Fruit fly (Drosophila melanogaster) whole organism, adult: ENCODE results near the gene Yp2.
A peak's percentile ranks its signal among the peaks of the same experiment; 100 is the strongest.

Experiments used
- CG11617 ChIP-seq: fragments of 200-800 bp; sonication (Bioruptor generic); optimal IDR thresholded peaks from 2 replicates; lab custom pipeline; 2017; ENCODE audit warnings: mild to moderate bottlenecking, missing biosample characterization, missing genetic modification reagents, missing genetic modification characterization
- CG12768 ChIP-seq: fragments of 200-800 bp; sonication (Bioruptor generic); optimal IDR thresholded peaks from 2 replicates; lab custom pipeline; 2017; ENCODE audit warnings: missing biosample characterization, missing genetic modification characterization, mild to moderate bottlenecking, moderate library complexity, missing genetic modification reagents
- CG14711 ChIP-seq: fragments of 200-800 bp; sonication (Bioruptor generic); optimal IDR thresholded peaks from 2 replicates; lab custom pipeline; 2018; ENCODE audit warnings: missing biosample characterization, mild to moderate bottlenecking, missing genetic modification characterization, moderate library complexity
- CG1620 ChIP-seq: fragments of 200-800 bp; sonication (Bioruptor generic); optimal IDR thresholded peaks from 2 replicates; lab custom pipeline; 2016; ENCODE audit warnings: missing biosample characterization, missing genetic modification characterization
- CG33017 ChIP-seq: fragments of 200-800 bp; sonication (Bioruptor generic); optimal IDR thresholded peaks from 2 replicates; lab custom pipeline; 2018; ENCODE audit warnings: missing biosample characterization, mild to moderate bottlenecking, missing genetic modification characterization, moderate library complexity
- CG5204 ChIP-seq: fragments of 200-800 bp; sonication (Bioruptor generic); optimal IDR thresholded peaks from 2 replicates; lab custom pipeline; 2016; ENCODE audit warnings: missing biosample characterization, missing genetic modification characterization
- CG7045 ChIP-seq: fragments of 200-800 bp; sonication (Bioruptor generic); optimal IDR thresholded peaks from 2 replicates; lab custom pipeline; 2017; ENCODE audit warnings: missing biosample characterization, mild to moderate bottlenecking, missing genetic modification characterization
- CG7101 ChIP-seq: fragments of 200-800 bp; sonication (Bioruptor generic); optimal IDR thresholded peaks from 2 replicates; lab custom pipeline; 2018; ENCODE audit warnings: missing biosample characterization, mild to moderate bottlenecking, missing genetic modification characterization, moderate library complexity
- Clk ChIP-seq: fragments of 200-800 bp; sonication (Bioruptor generic); optimal IDR thresholded peaks from 2 replicates; lab custom pipeline; 2017; ENCODE audit warnings: missing biosample characterization, missing genetic modification characterization
- Crg-1 ChIP-seq: fragments of 200-800 bp; sonication (Bioruptor generic); optimal IDR thresholded peaks from 2 replicates; lab custom pipeline; 2016; ENCODE audit warnings: missing biosample characterization, missing genetic modification characterization
- Hr96 ChIP-seq: fragments of 200-800 bp; sonication (Bioruptor generic); optimal IDR thresholded peaks from 2 replicates; lab custom pipeline; 2016; ENCODE audit warnings: missing biosample characterization, missing genetic modification characterization
- Mnt ChIP-seq: fragments of 200-800 bp; sonication (Bioruptor generic); optimal IDR thresholded peaks from 2 replicates; lab custom pipeline; 2016; ENCODE audit warnings: missing biosample characterization, mild to moderate bottlenecking, missing genetic modification characterization
- bab1 ChIP-seq: fragments of 200-800 bp; sonication (Bioruptor generic); optimal IDR thresholded peaks from 3 replicates; lab custom pipeline; 2019; ENCODE audit warnings: missing biosample characterization, mild to moderate bottlenecking, missing genetic modification characterization, moderate library complexity
- cic ChIP-seq: fragments of 200-800 bp; sonication (Bioruptor generic); optimal IDR thresholded peaks from 2 replicates; lab custom pipeline; 2017; ENCODE audit warnings: missing biosample characterization, mild to moderate bottlenecking, missing genetic modification characterization, moderate library complexity
- cnc ChIP-seq, 2 experiments: fragments of >200 bp; optimal IDR thresholded peaks; 2 replicates each; lab custom pipeline; 2017
- kay ChIP-seq: fragments of 200-800 bp; sonication (Bioruptor generic); peaks from one replicate; lab custom pipeline; 2016; ENCODE audit warnings: missing biosample characterization, missing genetic modification characterization, borderline replicate concordance
- ovo ChIP-seq: fragments of 200-800 bp; sonication (Bioruptor generic); optimal IDR thresholded peaks from 2 replicates; lab custom pipeline; 2016; ENCODE audit warnings: missing biosample characterization, missing genetic modification characterization
- pad ChIP-seq: fragments of 200-800 bp; sonication (Bioruptor generic); optimal IDR thresholded peaks from 3 replicates; lab custom pipeline; 2017; ENCODE audit warnings: missing biosample characterization, missing genetic modification characterization, mild to moderate bottlenecking, moderate library complexity, missing genetic modification reagents
- tj ChIP-seq: fragments of 200-800 bp; sonication (Bioruptor generic); optimal IDR thresholded peaks from 3 replicates; lab custom pipeline; 2017; ENCODE audit warnings: missing biosample characterization, mild to moderate bottlenecking, missing genetic modification characterization, moderate library complexity
- toe ChIP-seq: fragments of 200-800 bp; sonication (Bioruptor generic); optimal IDR thresholded peaks from 2 replicates; lab custom pipeline; 2016; ENCODE audit warnings: missing biosample characterization, missing genetic modification characterization

Gene Yp2

DNA sequence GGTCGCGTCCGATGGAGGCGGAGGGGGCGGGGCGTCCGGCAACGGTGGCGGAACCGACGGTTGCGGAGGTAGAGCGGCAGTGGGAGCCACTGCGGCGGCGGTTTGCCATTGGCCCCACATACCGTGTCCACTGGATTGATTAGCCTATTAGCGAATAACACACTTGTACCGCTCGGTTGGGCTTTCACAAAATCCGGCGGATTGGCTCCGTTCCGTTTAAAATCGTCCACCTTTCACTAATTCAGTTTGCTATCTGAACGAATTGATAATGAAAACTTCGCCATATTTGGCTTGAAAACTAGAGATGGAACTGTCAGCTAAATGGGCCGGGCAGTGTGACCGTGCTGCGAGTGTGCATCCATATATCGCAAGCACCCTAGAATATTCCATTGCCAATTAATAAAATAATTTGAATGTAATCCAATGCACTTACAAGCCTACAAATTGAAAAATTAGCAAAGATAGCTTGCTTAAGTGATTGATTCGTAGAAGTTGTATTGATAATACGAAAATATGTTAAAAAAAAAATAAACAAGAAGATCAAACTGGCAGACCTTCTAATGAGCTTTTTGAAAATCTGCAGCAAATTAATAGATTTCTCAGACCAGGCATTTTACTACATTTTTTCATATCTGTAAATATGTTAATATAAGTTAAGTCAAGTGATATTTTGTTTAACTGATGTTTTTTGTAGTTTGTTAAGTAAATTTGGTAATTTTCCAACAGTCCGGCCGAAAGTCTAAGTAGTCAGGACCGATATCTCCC lies 29.9 kb upstream of the Yp2 start, which contains the start of gene ZAP3:
Gene ZAP3 (minus strand): TSS at position 308 of the 765 bp plus-strand sequence.
- no peak for TF ChIP-seq CG5204
- TF ChIP-seq kay (GFP tag; lab: Kevin White, UChicago), result no peak
- TF ChIP-seq bab1 (GFP tag; lab: Kevin White, UChicago), result peak; percentile 40

DNA sequence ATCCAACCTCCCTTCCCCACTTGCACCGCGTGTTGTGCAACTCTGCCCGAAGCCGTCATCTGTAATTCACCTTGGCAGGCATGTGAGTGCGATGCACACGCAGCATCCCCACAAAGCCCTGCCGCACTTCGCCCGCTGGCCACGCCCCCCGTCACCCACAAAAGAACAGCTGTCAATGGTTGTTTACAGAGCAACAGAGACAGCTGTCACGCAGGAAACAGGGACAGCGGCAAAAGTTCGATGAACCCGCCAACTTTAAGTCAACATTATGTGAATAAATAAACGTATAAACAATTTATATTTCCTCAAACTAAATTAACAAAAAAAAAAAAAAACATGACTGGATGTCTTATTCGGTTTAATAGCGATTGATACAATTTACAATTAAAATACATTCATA lies 19.1 kb upstream of the Yp2 start:
- TF ChIP-seq kay (GFP tag; lab: Kevin White, UChicago) (no peak), bab1 (GFP tag; lab: Kevin White, UChicago) (no peak), toe (GFP tag; lab: Kevin White, UChicago) (no peak), Clk (GFP tag; lab: Kevin White, UChicago) (no peak), CG33017 (tag; lab: Kevin White, UChicago) (no peak), tj (GFP tag; lab: Kevin White, UChicago) (no peak), cic (GFP tag; lab: Kevin White, UChicago) (no peak), CG7101 (tag; lab: Kevin White, UChicago) (no peak), CG1620 (GFP tag; lab: Kevin White, UChicago) (no peak)

DNA sequence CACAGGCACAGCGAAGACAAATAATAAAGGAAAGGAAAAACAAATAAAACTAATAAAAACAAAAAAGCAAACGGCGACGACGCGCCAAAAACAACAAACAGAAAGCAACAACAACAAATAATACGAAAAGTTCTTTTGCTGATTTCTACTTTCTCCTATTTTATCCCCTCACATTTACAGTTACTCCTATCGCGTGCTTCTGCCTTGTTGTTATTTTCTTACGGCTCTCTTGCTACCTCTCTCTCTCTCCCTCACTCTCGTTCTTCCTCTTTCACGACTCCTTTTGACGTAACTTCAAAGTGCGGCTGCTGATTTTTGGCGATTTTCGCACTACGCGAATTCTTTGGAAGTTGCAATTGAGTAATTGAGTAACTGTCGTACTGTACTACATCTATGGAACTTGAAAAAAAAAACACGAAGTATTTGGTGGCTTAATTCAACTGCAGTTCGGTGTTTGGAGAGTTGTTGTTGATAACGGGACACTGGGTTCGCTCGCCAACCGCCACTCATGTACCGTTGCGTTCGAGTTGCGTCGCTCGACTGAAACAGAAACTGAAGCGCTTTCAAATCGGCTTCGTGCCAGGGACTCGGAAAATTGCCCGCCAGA lies 18.0 kb upstream of the Yp2 start, which contains the start of gene CG15312:
Gene CG15312 (minus strand): TSS at position 544 of the 607 bp plus-strand sequence.
- no peak for TF ChIP-seq CG33017 (tag; lab: Kevin White, UChicago)
- peak; percentile 80 for TF ChIP-seq ovo
- TF ChIP-seq toe (GFP tag; lab: Kevin White, UChicago), result no peak
- TF ChIP-seq cnc (optimal IDR thresholded peaks at IDR 0.05; lab: Kevin White, UChicago), result no peak
- peak; percentile 95 for TF ChIP-seq pad (GFP tag; lab: Kevin White, UChicago)
- TF ChIP-seq Crg-1 (GFP tag; lab: Kevin White, UChicago), result no peak
- no peak for TF ChIP-seq tj (GFP tag; lab: Kevin White, UChicago)
- no peak for TF ChIP-seq CG11617 (GFP tag; lab: Kevin White, UChicago)
- no peak for TF ChIP-seq CG14711 (tag; lab: Kevin White, UChicago)
- TF ChIP-seq Clk (GFP tag; lab: Kevin White, UChicago), result no peak
- no peak for TF ChIP-seq kay (GFP tag; lab: Kevin White, UChicago)
- no peak for TF ChIP-seq CG7101 (tag; lab: Kevin White, UChicago)
- no peak for TF ChIP-seq Mnt (GFP tag; lab: Kevin White, UChicago)
- TF ChIP-seq bab1 (GFP tag; lab: Kevin White, UChicago), result no peak
- TF ChIP-seq CG12768 (GFP tag; lab: Kevin White, UChicago), result no peak
- TF ChIP-seq CG1620 (GFP tag; lab: Kevin White, UChicago), result no peak
- TF ChIP-seq CG7045 (GFP tag; lab: Kevin White, UChicago), result no peak

DNA sequence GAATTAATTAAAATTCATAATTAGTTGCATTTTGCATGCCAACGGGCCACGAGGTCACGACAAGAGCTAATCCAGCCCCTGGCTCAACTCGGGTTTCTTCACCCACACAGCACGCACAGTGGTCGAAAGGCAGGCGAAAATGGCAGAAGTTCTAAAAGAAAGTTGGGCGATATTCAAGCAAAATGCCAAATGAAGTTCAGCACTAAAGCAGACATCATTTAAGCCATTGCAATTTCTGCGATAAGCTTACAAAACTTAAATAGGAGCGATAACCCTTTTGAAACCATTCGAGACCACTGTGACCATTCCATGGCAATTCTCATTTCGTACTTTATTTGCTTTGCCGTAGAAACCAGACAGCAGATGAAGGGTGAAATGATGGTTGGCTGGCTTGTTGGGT lies 15.1 kb upstream of the Yp2 start:
- TF ChIP-seq pad (GFP tag; lab: Kevin White, UChicago) (no peak), Hr96 (GFP tag; lab: Kevin White, UChicago) (no peak)

DNA sequence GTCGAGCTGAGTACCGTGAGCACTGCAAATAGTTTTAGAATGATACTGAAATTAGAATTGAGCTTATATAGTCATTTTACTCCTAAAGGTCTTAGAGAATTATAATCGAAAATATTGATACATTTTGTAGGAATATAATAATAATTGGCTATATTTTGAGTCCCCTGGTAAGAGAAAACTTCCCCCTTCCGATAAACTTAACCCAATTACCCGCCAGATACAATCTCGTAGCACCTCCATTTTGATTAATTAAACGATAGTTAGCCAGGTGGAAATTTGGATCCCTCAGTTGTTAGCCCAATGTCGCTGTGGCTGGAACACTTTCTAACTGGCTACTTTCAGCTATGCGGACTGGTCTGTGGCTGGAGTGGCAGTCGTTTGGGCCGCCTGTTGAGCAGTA lies 8.9 kb upstream of the Yp2 start, which contains the start of gene Gr9a:
Gene Gr9a (plus strand): TSS at position 301 of the 400 bp plus-strand sequence.
- no peak for TF ChIP-seq CG11617 (GFP tag; lab: Kevin White, UChicago)
- TF ChIP-seq Clk (GFP tag; lab: Kevin White, UChicago), result no peak

DNA sequence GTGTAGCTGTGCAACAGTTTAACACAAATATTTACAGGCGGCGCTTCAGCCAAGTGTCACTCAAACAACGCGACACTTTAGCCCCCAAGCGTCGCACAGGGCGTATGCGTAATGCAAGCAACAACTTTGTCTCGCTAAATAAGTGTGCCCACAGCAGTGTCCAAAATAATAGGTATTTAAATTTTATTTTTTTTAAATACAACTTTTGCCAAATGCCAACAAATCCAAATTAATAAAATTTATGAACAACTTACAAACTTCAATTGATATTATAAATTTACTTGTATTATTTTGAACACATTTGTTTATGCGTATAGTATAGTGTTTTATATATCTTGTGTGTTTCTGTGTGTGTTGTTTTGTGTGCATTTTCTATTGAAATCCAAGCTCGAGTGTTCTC lies 5.5 kb upstream of the Yp2 start:
- TF ChIP-seq CG33017 (tag; lab: Kevin White, UChicago) (no peak), cnc (optimal IDR thresholded peaks at IDR 0.05; lab: Kevin White, UChicago) (no peak), Mnt (GFP tag; lab: Kevin White, UChicago) (no peak), CG7101 (tag; lab: Kevin White, UChicago) (peak; percentile 9), kay (GFP tag; lab: Kevin White, UChicago) (no peak), bab1 (GFP tag; lab: Kevin White, UChicago) (no peak), tj (GFP tag; lab: Kevin White, UChicago) (no peak)

DNA sequence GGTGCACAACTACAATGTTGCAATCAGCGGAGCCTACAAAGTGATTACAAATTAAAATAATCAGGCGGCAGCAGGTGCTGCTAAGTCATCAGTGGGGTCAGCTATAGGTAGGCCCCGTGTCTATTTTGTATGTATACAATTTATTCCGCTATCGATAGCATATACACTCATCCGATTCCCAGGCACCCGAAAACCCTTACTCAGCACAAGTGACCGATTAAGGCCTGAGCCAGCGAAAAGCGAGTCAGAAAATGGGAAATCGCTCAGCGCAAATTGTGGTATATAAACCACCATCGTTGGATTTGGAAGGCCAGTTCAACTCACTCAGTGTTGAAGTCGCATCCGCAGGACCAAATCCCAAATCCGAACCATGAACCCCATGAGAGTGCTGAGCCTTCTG lies 1.1 kb upstream of the Yp2 start, which contains the start of gene Yp1:
Gene Yp1 (plus strand): TSS at position 265 of the 400 bp plus-strand sequence.
- TF ChIP-seq CG5204, result no peak
- TF ChIP-seq cnc (optimal IDR thresholded peaks at IDR 0.05; lab: Kevin White, UChicago), result no peak
- peak; percentile 99 for TF ChIP-seq tj (GFP tag; lab: Kevin White, UChicago)
- TF ChIP-seq Crg-1 (GFP tag; lab: Kevin White, UChicago), result no peak
